Fruit fly (Drosophila melanogaster) whole organism, pupa: ENCODE results near the gene CG5079.

Experiments
- CG10348 ChIP-seq: fragments of 200-800 bp; sonication (Bioruptor generic); IDR thresholded peaks from 2 replicates; pipeline ENCODE4 v1.3.6; 2022; ENCODE audit warnings: missing biosample characterization, missing genetic modification characterization
- CG12605 ChIP-seq: fragments of 200-800 bp; sonication (Bioruptor generic); IDR thresholded peaks from 2 replicates; pipeline ENCODE4 v1.3.6; 2022; ENCODE audit warnings: missing biosample characterization, missing genetic modification characterization
- CG13204 ChIP-seq: fragments of 200-800 bp; sonication (Bioruptor generic); optimal IDR thresholded peaks from 2 replicates; lab custom pipeline; 2018; ENCODE audit warnings: missing biosample characterization, mild to moderate bottlenecking, missing genetic modification characterization, moderate library complexity
- CG14655 ChIP-seq: fragments of 200-800 bp; sonication (Bioruptor generic); optimal IDR thresholded peaks from 3 replicates; lab custom pipeline; 2017; ENCODE audit warnings: mild to moderate bottlenecking, missing biosample characterization, missing genetic modification reagents, missing genetic modification characterization
- CG15710 ChIP-seq: fragments of 200-800 bp; sonication (Bioruptor generic); optimal IDR thresholded peaks from 2 replicates; lab custom pipeline; 2018; ENCODE audit warnings: missing biosample characterization, mild to moderate bottlenecking, missing genetic modification characterization, moderate library complexity
- CG17806 ChIP-seq: fragments of 200-800 bp; sonication (Bioruptor generic); optimal IDR thresholded peaks from 2 replicates; lab custom pipeline; 2018; ENCODE audit warnings: missing biosample characterization, mild to moderate bottlenecking, missing genetic modification characterization, moderate library complexity
- CG32121 ChIP-seq: fragments of 200-800 bp; sonication (Bioruptor generic); IDR thresholded peaks from 2 replicates; pipeline ENCODE4 v1.3.6; 2022; ENCODE audit warnings: missing biosample characterization, missing genetic modification characterization
- CG34367 ChIP-seq: fragments of 200-800 bp; sonication (Bioruptor generic); optimal IDR thresholded peaks from 2 replicates; lab custom pipeline; 2018; ENCODE audit warnings: missing biosample characterization, mild to moderate bottlenecking, missing genetic modification characterization
- CG4496 ChIP-seq: fragments of 200-800 bp; sonication (Bioruptor generic); IDR thresholded peaks from 3 replicates; pipeline ENCODE4 v1.3.6; 2022; ENCODE audit warnings: missing biosample characterization, missing genetic modification characterization
- CG8159 ChIP-seq: fragments of 200-800 bp; sonication (Bioruptor generic); optimal IDR thresholded peaks from 3 replicates; lab custom pipeline; 2018; ENCODE audit warnings: missing biosample characterization, mild to moderate bottlenecking, missing genetic modification characterization, moderate library complexity
- CG8301 ChIP-seq: fragments of 200-800 bp; sonication (Bioruptor generic); optimal IDR thresholded peaks from 2 replicates; lab custom pipeline; 2018; ENCODE audit warnings: missing biosample characterization, mild to moderate bottlenecking, missing genetic modification characterization
- CG9948 ChIP-seq: fragments of 200-800 bp; sonication (Bioruptor generic); optimal IDR thresholded peaks from 2 replicates; lab custom pipeline; 2018; ENCODE audit warnings: missing biosample characterization, mild to moderate bottlenecking, missing genetic modification characterization, moderate library complexity
- D1 ChIP-seq: fragments of 200-800 bp; sonication (Bioruptor generic); optimal IDR thresholded peaks from 2 replicates; lab custom pipeline; 2018; ENCODE audit warnings: missing biosample characterization, mild to moderate bottlenecking, missing genetic modification characterization, moderate library complexity
- EcR ChIP-seq: fragments of 200-800 bp; sonication (Bioruptor generic); optimal IDR thresholded peaks from 3 replicates; lab custom pipeline; 2019; ENCODE audit warnings: missing biosample characterization, missing genetic modification characterization, mild to moderate bottlenecking, moderate library complexity, missing genetic modification reagents
- Ets98B ChIP-seq: fragments of 200-800 bp; sonication (Bioruptor generic); IDR thresholded peaks from 2 replicates; pipeline ENCODE4 v1.3.6; 2022; ENCODE audit warnings: missing biosample characterization, missing genetic modification characterization
- Pif1A ChIP-seq: fragments of 200-800 bp; sonication (Bioruptor generic); optimal IDR thresholded peaks from 3 replicates; lab custom pipeline; 2016; ENCODE audit warnings: missing biosample characterization, missing genetic modification characterization
- Pif1B ChIP-seq: fragments of 200-800 bp; sonication (Bioruptor generic); optimal IDR thresholded peaks from 3 replicates; lab custom pipeline; 2016; ENCODE audit warnings: missing biosample characterization, missing genetic modification characterization
- Snoo ChIP-seq: fragments of 200-800 bp; sonication (Bioruptor generic); optimal IDR thresholded peaks from 3 replicates; lab custom pipeline; 2017; ENCODE audit warnings: missing biosample characterization, mild to moderate bottlenecking, missing genetic modification characterization, inconsistent platforms
- fd96Ca ChIP-seq: fragments of 200-800 bp; sonication (Bioruptor generic); IDR thresholded peaks from 3 replicates; pipeline ENCODE4 v1.3.6; 2022; ENCODE audit warnings: missing biosample characterization, missing genetic modification characterization
- gl ChIP-seq: fragments of 200-800 bp; sonication (Bioruptor generic); optimal IDR thresholded peaks from 2 replicates; lab custom pipeline; 2018; ENCODE audit warnings: missing biosample characterization, mild to moderate bottlenecking, missing genetic modification characterization
- rn ChIP-seq: fragments of 200-800 bp; sonication (Bioruptor generic); IDR thresholded peaks from 2 replicates; pipeline ENCODE4 v1.3.6; 2022; ENCODE audit warnings: missing biosample characterization, missing genetic modification characterization

The CG5079 gene

DNA sequence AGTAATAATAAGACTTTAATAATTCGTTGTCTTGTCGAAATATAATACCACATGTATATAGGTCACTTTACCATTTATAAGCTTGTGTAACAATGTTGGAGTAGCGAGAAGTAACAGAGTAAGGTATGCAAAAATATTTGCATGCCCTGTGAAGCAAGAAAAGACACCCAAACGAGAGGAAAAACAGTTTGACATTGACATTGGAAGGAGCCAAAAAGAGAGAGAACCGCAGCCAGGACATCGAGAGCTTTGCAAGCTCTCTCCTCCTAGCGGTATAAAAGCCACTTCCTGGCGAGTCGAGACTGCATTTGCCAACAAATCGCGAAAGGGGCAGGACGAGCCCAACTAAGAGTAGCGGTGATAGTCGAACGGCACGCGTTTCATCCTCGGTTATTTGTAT is at the start of gene CG5079:
CG5079 (plus strand) TSS at position 301 of the 400 bp plus-strand sequence.
- no peak for TF ChIP-seq CG4496
- TF ChIP-seq CG8159 (tag; lab: Kevin White, UChicago): no peak
- no peak for TF ChIP-seq Pif1B (GFP tag; lab: Kevin White, UChicago)
- TF ChIP-seq CG10348 (GFP tag; lab: Robert Waterston, UW): no peak
- no peak for TF ChIP-seq Pif1A (GFP tag; lab: Kevin White, UChicago)
- TF ChIP-seq Snoo (tag; lab: Kevin White, UChicago): no peak
- TF ChIP-seq D1 (tag; lab: Kevin White, UChicago): no peak
- TF ChIP-seq CG8301 (tag; lab: Kevin White, UChicago): no peak
- TF ChIP-seq CG9948 (tag; lab: Kevin White, UChicago): no peak
- no peak for TF ChIP-seq gl (tag; lab: Kevin White, UChicago)
- no peak for TF ChIP-seq CG14655 (GFP tag; lab: Kevin White, UChicago)
- TF ChIP-seq CG32121 (GFP tag; lab: Robert Waterston, UW): no peak
- no peak for TF ChIP-seq EcR (GFP tag; lab: Kevin White, UChicago)

DNA sequence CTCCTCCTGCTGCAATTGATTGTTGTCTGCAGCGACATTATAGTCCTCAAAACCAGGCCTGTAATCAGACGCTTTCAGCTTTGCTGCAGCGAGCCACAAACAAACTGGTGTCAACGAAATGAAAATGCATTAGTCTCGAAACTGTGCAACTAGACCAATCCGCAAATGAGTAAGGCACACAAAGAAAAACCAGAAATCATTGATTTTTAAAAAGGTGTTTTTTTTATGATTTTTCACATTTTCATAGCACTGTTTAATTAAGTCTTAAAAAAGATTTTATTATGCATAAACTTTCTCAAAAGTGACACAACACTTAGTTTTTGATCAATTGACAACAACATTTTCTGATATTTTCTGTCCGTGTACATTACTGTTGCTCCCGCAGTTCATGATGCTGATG is 30.4 kb upstream of the CG5079 start, which contains the start of gene CG4582:
CG4582 (minus strand) TSS at position 101 of the 400 bp plus-strand sequence.
- TF ChIP-seq CG15710 (no peak), CG8159 (tag; lab: Kevin White, UChicago) (no peak), Ets98B (GFP tag; lab: Robert Waterston, UW) (no peak), CG4496 (no peak), CG34367 (tag; lab: Kevin White, UChicago) (no peak), EcR (GFP tag; lab: Kevin White, UChicago) (no peak), gl (tag; lab: Kevin White, UChicago) (no peak), CG14655 (GFP tag; lab: Kevin White, UChicago) (no peak), Pif1A (GFP tag; lab: Kevin White, UChicago) (no peak), fd96Ca (no peak), CG10348 (GFP tag; lab: Robert Waterston, UW) (no peak), Snoo (tag; lab: Kevin White, UChicago) (no peak), Pif1B (GFP tag; lab: Kevin White, UChicago) (no peak), CG8301 (tag; lab: Kevin White, UChicago) (no peak)

DNA sequence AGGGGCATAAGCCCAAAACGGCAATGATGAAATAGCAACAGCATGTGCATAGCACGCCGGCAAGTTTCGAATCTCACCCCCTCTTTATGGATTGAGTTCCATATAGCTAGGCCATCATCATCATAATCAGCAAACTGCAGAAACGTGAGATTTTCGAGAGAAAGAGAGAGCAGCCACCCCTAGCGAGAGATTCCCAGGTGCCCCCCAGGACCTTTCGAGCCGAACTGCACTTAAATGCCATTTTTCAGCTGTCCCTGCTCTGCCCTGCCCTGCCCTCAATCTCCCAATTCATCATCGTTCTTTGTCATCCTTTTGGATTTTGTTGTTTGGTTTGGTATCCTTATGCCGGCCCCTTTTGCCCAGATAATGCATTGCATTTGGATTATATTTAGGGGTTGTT is 25.8 kb upstream of the CG5079 start:
- TF ChIP-seq CG10348 (GFP tag; lab: Robert Waterston, UW): no peak
- TF ChIP-seq EcR (GFP tag; lab: Kevin White, UChicago): no peak
- TF ChIP-seq Pif1B (GFP tag; lab: Kevin White, UChicago): no peak
- TF ChIP-seq CG15710: no peak
- no peak for TF ChIP-seq CG13204 (GFP tag; lab: Kevin White, UChicago)
- TF ChIP-seq CG32121 (GFP tag; lab: Robert Waterston, UW): no peak
- TF ChIP-seq gl (tag; lab: Kevin White, UChicago): no peak
- no peak for TF ChIP-seq rn (GFP tag; lab: Robert Waterston, UW)
- TF ChIP-seq CG4496: no peak
- no peak for TF ChIP-seq CG17806
- no peak for TF ChIP-seq Ets98B (GFP tag; lab: Robert Waterston, UW)
- no peak for TF ChIP-seq Snoo (tag; lab: Kevin White, UChicago)
- TF ChIP-seq CG8301 (tag; lab: Kevin White, UChicago): no peak
- no peak for TF ChIP-seq CG8159 (tag; lab: Kevin White, UChicago)
- no peak for TF ChIP-seq CG14655 (GFP tag; lab: Kevin White, UChicago)

DNA sequence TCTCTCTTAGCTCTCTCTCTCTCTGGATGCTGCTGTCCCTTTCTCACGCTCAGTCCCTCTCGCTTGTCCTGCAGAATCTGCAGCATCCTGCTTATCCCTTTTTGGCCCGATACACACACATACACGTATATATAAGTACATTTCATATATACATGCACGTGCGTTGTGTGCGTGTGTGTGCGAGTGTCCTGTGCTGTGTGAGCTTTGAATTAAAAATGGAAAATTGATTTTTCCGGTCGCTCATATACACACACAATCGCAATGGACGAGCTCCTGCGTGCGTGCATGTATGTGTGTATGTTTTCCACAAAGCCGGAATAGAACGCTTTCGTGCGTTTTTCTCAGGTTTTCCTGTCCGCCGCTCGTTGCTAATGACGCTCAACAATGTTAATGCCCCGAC is 25.0 kb upstream of the CG5079 start:
- no peak for TF ChIP-seq CG32121 (GFP tag; lab: Robert Waterston, UW)
- TF ChIP-seq CG15710: no peak
- no peak for TF ChIP-seq fd96Ca
- TF ChIP-seq CG13204 (GFP tag; lab: Kevin White, UChicago): no peak
- no peak for TF ChIP-seq CG17806
- no peak for TF ChIP-seq CG10348 (GFP tag; lab: Robert Waterston, UW)
- no peak for TF ChIP-seq CG34367 (tag; lab: Kevin White, UChicago)
- no peak for TF ChIP-seq gl (tag; lab: Kevin White, UChicago)
- no peak for TF ChIP-seq CG14655 (GFP tag; lab: Kevin White, UChicago)
- TF ChIP-seq, all 21 proteins: peak for 0

DNA sequence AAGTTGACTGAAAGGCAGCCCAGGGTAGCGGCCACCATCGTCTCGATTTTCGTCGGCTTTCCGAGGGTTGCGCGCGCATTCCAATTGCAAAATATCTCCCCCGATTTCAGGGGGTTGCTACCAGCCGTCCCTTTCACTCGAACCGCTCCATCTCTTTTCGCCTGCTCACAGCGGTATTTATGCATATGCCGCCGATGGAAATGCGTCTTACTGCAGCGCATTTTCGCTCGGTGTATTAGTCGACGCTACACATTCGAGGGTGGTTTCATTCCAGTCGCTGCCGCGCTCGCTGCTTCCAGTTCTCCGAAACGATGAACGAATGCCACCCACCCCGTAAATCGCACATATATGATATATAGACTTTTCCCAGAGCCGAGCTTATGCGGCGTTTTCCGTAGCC is 24.3 kb upstream of the CG5079 start:
- TF ChIP-seq CG12605 (GFP tag; lab: Robert Waterston, UW) (no peak), CG34367 (tag; lab: Kevin White, UChicago) (no peak), Pif1B (GFP tag; lab: Kevin White, UChicago) (no peak), CG15710 (no peak), EcR (GFP tag; lab: Kevin White, UChicago) (no peak), gl (tag; lab: Kevin White, UChicago) (no peak), fd96Ca (no peak), CG17806 (no peak), CG8159 (tag; lab: Kevin White, UChicago) (no peak), CG10348 (GFP tag; lab: Robert Waterston, UW) (no peak), CG8301 (tag; lab: Kevin White, UChicago) (no peak), D1 (tag; lab: Kevin White, UChicago) (no peak), CG9948 (tag; lab: Kevin White, UChicago) (no peak), rn (GFP tag; lab: Robert Waterston, UW) (no peak), CG14655 (GFP tag; lab: Kevin White, UChicago) (no peak), Snoo (tag; lab: Kevin White, UChicago) (no peak), CG4496 (no peak)

DNA sequence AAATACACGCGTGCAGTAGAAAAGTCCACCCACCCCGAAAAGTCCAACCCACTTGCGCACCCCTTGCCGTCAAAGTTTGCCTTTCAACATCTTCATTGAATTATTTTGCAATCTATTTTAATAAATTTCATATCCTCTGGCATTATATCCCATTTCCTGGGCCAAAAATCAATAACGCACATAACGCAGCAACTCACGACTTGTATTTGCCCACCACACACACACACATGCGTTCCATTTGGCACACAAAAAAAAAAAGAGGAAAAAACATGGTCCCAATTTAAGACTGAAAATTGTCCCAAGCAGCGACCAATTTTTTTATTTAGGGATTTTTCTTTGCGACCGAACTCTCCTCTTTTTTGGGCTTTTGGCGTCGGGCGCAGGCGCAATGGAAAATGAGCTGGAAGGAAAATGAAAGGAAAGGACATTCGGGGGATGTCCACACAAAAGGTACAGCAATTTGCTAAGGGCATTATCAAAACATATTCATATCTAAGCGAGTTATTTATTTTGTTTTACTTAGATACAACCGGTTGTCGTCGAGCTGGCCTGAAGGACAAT is 22.5 kb upstream of the CG5079 start:
- no peak for TF ChIP-seq Ets98B (GFP tag; lab: Robert Waterston, UW)
- TF ChIP-seq D1 (tag; lab: Kevin White, UChicago): no peak
- no peak for TF ChIP-seq CG10348 (GFP tag; lab: Robert Waterston, UW)
- no peak for TF ChIP-seq Snoo (tag; lab: Kevin White, UChicago)
- TF ChIP-seq CG17806: no peak
- no peak for TF ChIP-seq CG9948 (tag; lab: Kevin White, UChicago)
- no peak for TF ChIP-seq gl (tag; lab: Kevin White, UChicago)
- no peak for TF ChIP-seq CG12605 (GFP tag; lab: Robert Waterston, UW)
- no peak for TF ChIP-seq CG13204 (GFP tag; lab: Kevin White, UChicago)
- no peak for TF ChIP-seq Pif1A (GFP tag; lab: Kevin White, UChicago)
- no peak for TF ChIP-seq Pif1B (GFP tag; lab: Kevin White, UChicago)
- no peak for TF ChIP-seq CG8159 (tag; lab: Kevin White, UChicago)
- TF ChIP-seq rn (GFP tag; lab: Robert Waterston, UW): no peak
- no peak for TF ChIP-seq CG15710
- no peak for TF ChIP-seq CG34367 (tag; lab: Kevin White, UChicago)
- TF ChIP-seq CG32121 (GFP tag; lab: Robert Waterston, UW): no peak
- no peak for TF ChIP-seq CG8301 (tag; lab: Kevin White, UChicago)
- TF ChIP-seq CG4496: no peak
- no peak for TF ChIP-seq CG14655 (GFP tag; lab: Kevin White, UChicago)
- no peak for TF ChIP-seq fd96Ca
